Fruit fly (Drosophila melanogaster): ENCODE results near the gene CG9330.

CG9330 gene

dm6 chr3L:19552136-19552773 is 33.8 kb upstream of the CG9330 start, which contains the start of the genes Ltn1 and CG9300 (continued):
- no peak for TF ChIP-seq kni (GFP tag; optimal IDR thresholded peaks at IDR 0.05)
- peak; percentile 35 for TF ChIP-seq jumu (GFP tag; optimal IDR thresholded peaks at IDR 0.05)
- TF ChIP-seq Doc3 (GFP tag; IDR thresholded peaks at IDR 0.05; ENCODE audit: partially characterized antibody), result 0 out of 3 replicates have a peak, but pooled peaks have one; percentile 34
- TF ChIP-seq gce (GFP tag; IDR thresholded peaks at IDR 0.05), result no peak
- peak; percentile 57; the same call in 1 of the 2 replicates for TF ChIP-seq sna (GFP tag; IDR thresholded peaks at IDR 0.05; ENCODE audit: partially characterized antibody)
- TF ChIP-seq HmgZ (tag; optimal IDR thresholded peaks at IDR 0.05), result peak; percentile 76
- no peak for TF ChIP-seq Nf-YC (tag; optimal IDR thresholded peaks at IDR 0.05)
- 0 out of 2 replicates have a peak, but pooled peaks have one; percentile 5 for TF ChIP-seq ato (GFP tag; IDR thresholded peaks at IDR 0.05; ENCODE audit: partially characterized antibody)
- peak; percentile 43; the same call in 1 of the 3 replicates for TF ChIP-seq HLH4C (GFP tag; IDR thresholded peaks at IDR 0.05; ENCODE audit: partially characterized antibody)
- TF ChIP-seq CG11504 (tag; optimal IDR thresholded peaks at IDR 0.05), result no peak
- no peak for TF ChIP-seq toy (GFP tag; IDR thresholded peaks at IDR 0.05)
- no peak for TF ChIP-seq Six4 (GFP tag; optimal IDR thresholded peaks at IDR 0.05)
- TF ChIP-seq CG34376 (GFP tag; optimal IDR thresholded peaks at IDR 0.05), result peak; percentile 52
- no peak for TF ChIP-seq CG8359 (GFP tag; optimal IDR thresholded peaks at IDR 0.05; ENCODE audit: borderline replicate concordance)
- TF ChIP-seq Dip2 (GFP tag; IDR thresholded peaks at IDR 0.05), result no peak
- TF ChIP-seq CG31224 (GFP tag; IDR thresholded peaks at IDR 0.05), result peak; percentile 22; the same call in 1 of the 2 replicates
- no peak for TF ChIP-seq aop (GFP tag; IDR thresholded peaks at IDR 0.05)
- TF ChIP-seq CG33213 (GFP tag; optimal IDR thresholded peaks at IDR 0.05), result peak; percentile 40
- TF ChIP-seq gfzf (GFP tag; optimal IDR thresholded peaks at IDR 0.05), result peak; percentile 52
- peak; percentile 97 for TF ChIP-seq MBD-R2 (GFP tag; IDR thresholded peaks at IDR 0.05)
- no peak for TF ChIP-seq jigr1 (GFP tag; IDR thresholded peaks at IDR 0.05)
- TF ChIP-seq CG30020 (tag; optimal IDR thresholded peaks at IDR 0.05), result peak; percentile 73
- no peak for TF ChIP-seq esg (GFP tag; conservative IDR thresholded peaks at IDR 0.05)
- no peak for TF ChIP-seq cas (GFP tag; IDR thresholded peaks at IDR 0.05)
- no peak for TF ChIP-seq CG15073 (GFP tag; optimal IDR thresholded peaks at IDR 0.05)
- peak; percentile 50 for TF ChIP-seq Mes4 (GFP tag; optimal IDR thresholded peaks at IDR 0.05)
- TF ChIP-seq Ada2b (GFP tag; IDR thresholded peaks at IDR 0.05), result no peak
- TF ChIP-seq ftz-f1 (GFP tag; optimal IDR thresholded peaks at IDR 0.05), result peak; percentile 73
- 0 out of 2 replicates have a peak, but pooled peaks have one; percentile 12 for TF ChIP-seq CG32767 (GFP tag; IDR thresholded peaks at IDR 0.05)
- TF ChIP-seq CG15479 (GFP tag; optimal IDR thresholded peaks at IDR 0.05), result no peak
- no peak for TF ChIP-seq CG4360 (GFP tag; IDR thresholded peaks at IDR 0.05)
- no peak for TF ChIP-seq CG11723 (GFP tag; optimal IDR thresholded peaks at IDR 0.05)
- TF ChIP-seq Hey (tag; optimal IDR thresholded peaks at IDR 0.05), result peak; percentile 39
- no peak for TF ChIP-seq CG32772 (GFP tag; IDR thresholded peaks at IDR 0.05)
- no peak for TF ChIP-seq Rx (GFP tag; IDR thresholded peaks at IDR 0.05)
- TF ChIP-seq ken (GFP tag; IDR thresholded peaks at IDR 0.05), result 0 out of 3 replicates have a peak, but pooled peaks have one; percentile 40
- no peak for TF ChIP-seq Fer2 (tag; optimal IDR thresholded peaks at IDR 0.05)
- no peak for TF ChIP-seq CG16815 (GFP tag; optimal IDR thresholded peaks at IDR 0.05)
- no peak for TF ChIP-seq lola (GFP tag; optimal IDR thresholded peaks at IDR 0.05)
- TF ChIP-seq CG9437 (GFP tag; optimal IDR thresholded peaks at IDR 0.05), result no peak
- TF ChIP-seq amos (GFP tag; IDR thresholded peaks at IDR 0.05; ENCODE audit: partially characterized antibody), result peak; percentile 65
- TF ChIP-seq bowl (GFP tag; IDR thresholded peaks at IDR 0.05), result no peak
- no peak for TF ChIP-seq H2.0 (GFP tag; IDR thresholded peaks at IDR 0.05)
- TF ChIP-seq p53 (GFP tag; optimal IDR thresholded peaks at IDR 0.05), result peak; percentile 44
- TF ChIP-seq CG17385 (GFP tag; optimal IDR thresholded peaks at IDR 0.05), result peak; percentile 100
- TF ChIP-seq dimm (GFP tag; IDR thresholded peaks at IDR 0.05), result no peak
- peak; percentile 74 for TF ChIP-seq HLHmδ (GFP tag; optimal IDR thresholded peaks at IDR 0.05)
- no peak; the same call in 1 of the 2 replicates for TF ChIP-seq seq (GFP tag; IDR thresholded peaks at IDR 0.05)
- no peak for TF ChIP-seq dati (GFP tag; IDR thresholded peaks at IDR 0.05)
- no peak for TF ChIP-seq vvl (GFP tag; IDR thresholded peaks at IDR 0.05)
